Worm (Caenorhabditis elegans) whole organism, late embryonic: ENCODE data around the gene mesp-1.

Experiments
- C38D4.7 ChIP-seq: fragments of 200-800 bp; sonication (Bioruptor generic); optimal IDR thresholded peaks from 2 replicates; lab custom pipeline; 2018; ENCODE audit warnings: mild to moderate bottlenecking, missing genetic modification characterization, moderate library complexity, missing compliant biosample characterization
- ama-1 ChIP-seq: fragments of 150-350 bp; optimal IDR thresholded peaks from 2 replicates; lab custom pipeline; 2014
- elt-2 ChIP-seq: sonication (generic microtip); optimal IDR thresholded peaks from 2 replicates; lab custom pipeline; 2016; ENCODE audit warnings: missing genetic modification reagents, missing genetic modification characterization, missing compliant biosample characterization
- hlh-15 ChIP-seq: sonication (generic microtip); optimal IDR thresholded peaks from 2 replicates; lab custom pipeline; 2016; ENCODE audit warnings: missing genetic modification characterization, missing compliant biosample characterization
- lin-11 ChIP-seq: fragments of 200-800 bp; sonication (Bioruptor generic); optimal IDR thresholded peaks from 2 replicates; lab custom pipeline; 2018; ENCODE audit warnings: mild to moderate bottlenecking, missing genetic modification characterization, missing compliant biosample characterization

DNA sequence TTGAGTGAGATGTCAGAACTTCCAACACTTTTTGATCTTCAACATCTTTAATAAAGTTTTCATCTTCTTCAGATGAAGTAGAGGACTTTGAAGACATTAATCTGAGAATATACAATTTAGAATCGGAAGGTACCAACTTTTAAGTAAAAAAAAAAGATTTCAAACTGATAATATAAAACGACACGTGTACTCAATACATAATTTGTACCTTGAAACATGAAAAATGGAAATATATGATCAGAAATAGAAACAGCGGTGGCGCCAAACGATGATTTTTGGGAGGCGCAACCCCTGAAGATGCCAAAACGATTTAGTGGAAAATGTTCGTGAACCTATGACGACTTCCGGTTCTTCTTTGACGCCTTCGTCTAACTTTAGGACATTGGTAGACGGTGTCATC lies 26.6 kb upstream of the mesp-1 start, which contains the start of gene oat-1:
- TF ChIP-seq hlh-15 (tag; lab: Kevin White, UChicago) (no peak), ama-1 (no peak), lin-11 (tag; lab: Kevin White, UChicago) (no peak), C38D4.7 (no peak), elt-2 (tag; lab: Kevin White, UChicago) (no peak)
